Fruit fly (Drosophila melanogaster): Measurements from ENCODE around the gene Acsx2.

- TF ChIP-seq Hr96 (GFP tag; optimal IDR thresholded peaks at IDR 0.05) (no peak), Mnt (GFP tag; optimal IDR thresholded peaks at IDR 0.05) (no peak), cnc (optimal IDR thresholded peaks at IDR 0.05) (no peak)
These were observed 11.6 kb downstream of the Acsx2 start for dm6 chr3R:19789942-19790774.

Data from whole organism, adult.